Worm (Caenorhabditis elegans) whole organism, L4 larva: Measurements from ENCODE around the gene C17G1.5.

Experiments used
- R02D3.7 ChIP-seq: fragments of 150-350 bp; sonication (generic microtip); optimal IDR thresholded peaks from 3 replicates; lab custom pipeline; 2014; ENCODE audit warnings: missing biosample characterization, missing genetic modification characterization
- hif-1 ChIP-seq, 2 experiments: sonication (generic microtip); optimal IDR thresholded peaks; 2 replicates each; lab custom pipeline; 2016 to 2017; ENCODE audit warnings: missing compliant biosample characterization in 2 of 2, missing genetic modification characterization in 2 of 2, missing genetic modification reagents in 2 of 2, missing genotype in 2 of 2, mild to moderate bottlenecking in 1 of 2
- lin-1 ChIP-seq: fragments of 200-800 bp; sonication (Bioruptor generic); IDR thresholded peaks from 2 replicates; pipeline ENCODE4 v1.3.6; 2022; ENCODE audit warnings: missing genetic modification reagents, missing genetic modification characterization, missing compliant biosample characterization
- unc-39 ChIP-seq: sonication (generic microtip); optimal IDR thresholded peaks from 2 replicates; lab custom pipeline; 2017; ENCODE audit warnings: missing biosample characterization, missing genetic modification characterization
- unc-62 ChIP-seq, 3 experiments: fragments of 150-350 bp in 1 of 3; sonication (generic microtip); optimal IDR thresholded peaks in 2 of 3; peaks in 1 of 3; 1 replicate in 1 of 3; 2 replicates in 2 of 3; lab custom pipeline; 2014 to 2017; ENCODE audit warnings: missing biosample characterization in 3 of 3, missing genetic modification characterization in 3 of 3, missing genetic modification reagents in 3 of 3, missing genotype in 1 of 3
- zip-11 ChIP-seq: fragments of 200-800 bp; sonication (Bioruptor generic); IDR thresholded peaks from 2 replicates; pipeline ENCODE4 v1.3.6; 2022; ENCODE audit warnings: missing genetic modification characterization, missing compliant biosample characterization
- ztf-11 ChIP-seq: fragments of 150-350 bp; optimal IDR thresholded peaks from 2 replicates; lab custom pipeline; 2014; ENCODE audit warnings: missing biosample characterization, missing genetic modification characterization

ce11 chrX:9894844-9895243 lies 43.8 kb upstream of the C17G1.5 start, which contains the start of gene F21G4.3:
- TF ChIP-seq unc-39 (tag; lab: Kevin White, UChicago): no peak
- no peak for TF ChIP-seq unc-62 (GFP tag; optimal IDR thresholded peaks at IDR 0.05 in 1 of 2; lab: Kevin White, UChicago)
- no peak for TF ChIP-seq unc-62 (tag; optimal IDR thresholded peaks at IDR 0.05; lab: Kevin White, UChicago)
- no peak for TF ChIP-seq ztf-11
- no peak for TF ChIP-seq zip-11 (GFP tag; lab: Robert Waterston, UW)
- TF ChIP-seq hif-1 (tag; optimal IDR thresholded peaks at IDR 0.05; lab: Kevin White, UChicago): no peak
- TF ChIP-seq R02D3.7 (tag; lab: Kevin White, UChicago): no peak
- no peak for TF ChIP-seq lin-1 (GFP tag; lab: Robert Waterston, UW)
